Fruit fly (Drosophila melanogaster): ENCODE results near the gene CG5281.

CG5281 gene

DNA sequence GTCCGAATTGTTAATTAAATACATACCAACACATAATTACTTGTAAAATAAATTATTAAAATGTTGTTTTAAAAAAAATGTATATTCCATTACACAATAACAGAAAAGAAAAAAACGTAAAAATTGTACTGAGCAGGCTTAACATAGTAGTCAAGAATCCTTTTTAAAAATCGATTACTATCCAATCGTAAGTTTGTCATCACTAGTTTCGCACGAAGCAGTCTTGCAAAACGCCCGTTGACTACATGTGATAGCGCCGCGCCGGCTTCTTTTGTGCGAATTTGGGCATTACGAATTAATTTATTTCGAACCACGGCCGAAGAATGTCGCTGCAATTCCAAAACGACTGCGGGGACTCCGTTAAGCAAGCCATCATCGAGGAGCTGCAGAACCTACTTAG is 23.3 kb upstream of the CG5281 start, which contains the start of gene Ipo9 (continued):
- no peak for TF ChIP-seq CG9609 (GFP tag; optimal IDR thresholded peaks at IDR 0.05)
- TF ChIP-seq CG11398 (GFP tag; optimal IDR thresholded peaks at IDR 0.05): no peak
- TF ChIP-seq CG16779 (GFP tag; IDR thresholded peaks at IDR 0.05): no peak
- no peak for TF ChIP-seq unpg (GFP tag; optimal IDR thresholded peaks at IDR 0.05)
- TF ChIP-seq CG2199 (GFP tag; IDR thresholded peaks at IDR 0.05): no peak
- TF ChIP-seq CG12104 (GFP tag; optimal IDR thresholded peaks at IDR 0.05): no peak
- no peak for TF ChIP-seq Hr39 (optimal IDR thresholded peaks at IDR 0.05)
- TF ChIP-seq gem (tag; optimal IDR thresholded peaks at IDR 0.05): no peak
- no peak for TF ChIP-seq CG2116 (GFP tag; optimal IDR thresholded peaks at IDR 0.05)
- no peak for TF ChIP-seq tll (GFP tag; optimal IDR thresholded peaks at IDR 0.05)
- no peak for TF ChIP-seq crol (GFP tag; IDR thresholded peaks at IDR 0.05)
- no peak for TF ChIP-seq croc (GFP tag; conservative IDR thresholded peaks at IDR 0.05)
- no peak for TF ChIP-seq Xbp1 (GFP tag; optimal IDR thresholded peaks at IDR 0.05)
- TF ChIP-seq pnt (GFP tag; optimal IDR thresholded peaks at IDR 0.05): no peak
- TF ChIP-seq CG13894 (tag; optimal IDR thresholded peaks at IDR 0.05): no peak
- TF ChIP-seq mirr (GFP tag; optimal IDR thresholded peaks at IDR 0.05): no peak
- no peak for TF ChIP-seq CG8089 (GFP tag; optimal IDR thresholded peaks at IDR 0.05)
- TF ChIP-seq HLH4C (GFP tag; IDR thresholded peaks at IDR 0.05; ENCODE audit: partially characterized antibody): no peak
- no peak for TF ChIP-seq CG6854 (GFP tag; optimal IDR thresholded peaks at IDR 0.05)
- peak; percentile 14; the same call in 1 of the 2 replicates for TF ChIP-seq CG9932 (GFP tag; IDR thresholded peaks at IDR 0.05)
- TF ChIP-seq repo (GFP tag; optimal IDR thresholded peaks at IDR 0.05): no peak
- no peak for TF ChIP-seq lbe (GFP tag; optimal IDR thresholded peaks at IDR 0.05)
- TF ChIP-seq vvl (GFP tag; IDR thresholded peaks at IDR 0.05): 0 out of 2 replicates have a peak, but pooled peaks have one; percentile 16
- no peak for TF ChIP-seq Lhr (GFP tag; optimal IDR thresholded peaks at IDR 0.05)
- TF ChIP-seq CG8478 (optimal IDR thresholded peaks at IDR 0.05): no peak
- no peak for TF ChIP-seq CG8944 (GFP tag; optimal IDR thresholded peaks at IDR 0.05)
- peak; percentile 43 for TF ChIP-seq dm (GFP tag; optimal IDR thresholded peaks at IDR 0.05)
- TF ChIP-seq CG7987 (GFP tag; optimal IDR thresholded peaks at IDR 0.05): no peak
- TF ChIP-seq E2f2 (GFP tag; IDR thresholded peaks at IDR 0.05): peak; percentile 79
- TF ChIP-seq CG31441 (GFP tag; IDR thresholded peaks at IDR 0.05): no peak
- TF ChIP-seq luna (GFP tag; optimal IDR thresholded peaks at IDR 0.05): no peak
- no peak for TF ChIP-seq CG4730 (GFP tag; IDR thresholded peaks at IDR 0.05)
- TF ChIP-seq Mad (GFP tag; optimal IDR thresholded peaks at IDR 0.05): no peak
- TF ChIP-seq Scr (GFP tag; IDR thresholded peaks at IDR 0.05; ENCODE audit: partially characterized antibody): 0 out of 2 replicates have a peak, but pooled peaks have one; percentile 34
- TF ChIP-seq CG31388 (GFP tag; optimal IDR thresholded peaks at IDR 0.05): no peak
- no peak for TF ChIP-seq CG11085 (GFP tag; IDR thresholded peaks at IDR 0.05)
- TF ChIP-seq CG14050 (GFP tag; IDR thresholded peaks at IDR 0.05): no peak
- TF ChIP-seq D19A (tag; optimal IDR thresholded peaks at IDR 0.05): no peak
- no peak for TF ChIP-seq Deaf1 (tag; optimal IDR thresholded peaks at IDR 0.05)
- TF ChIP-seq CG7928 (GFP tag; optimal IDR thresholded peaks at IDR 0.05): no peak
- no peak for TF ChIP-seq tap (tag; optimal IDR thresholded peaks at IDR 0.05)
- TF ChIP-seq dmrt11E (tag; optimal IDR thresholded peaks at IDR 0.05): no peak
- TF ChIP-seq gcm2 (GFP tag; optimal IDR thresholded peaks at IDR 0.05): no peak
- TF ChIP-seq rib (GFP tag; IDR thresholded peaks at IDR 0.05): peak; percentile 79; the same call in 1 of the 2 replicates
- TF ChIP-seq trh (GFP tag; optimal IDR thresholded peaks at IDR 0.05): no peak
- TF ChIP-seq sna (GFP tag; IDR thresholded peaks at IDR 0.05; ENCODE audit: partially characterized antibody): no peak
- TF ChIP-seq da (GFP tag; optimal IDR thresholded peaks at IDR 0.05): no peak
- TF ChIP-seq Bteb2 (GFP tag; optimal IDR thresholded peaks at IDR 0.05): no peak
- TF ChIP-seq CG17912 (GFP tag; optimal IDR thresholded peaks at IDR 0.05): no peak
- TF ChIP-seq CG7745 (tag; optimal IDR thresholded peaks at IDR 0.05): no peak
- no peak for TF ChIP-seq ems (GFP tag; optimal IDR thresholded peaks at IDR 0.05)
- no peak for TF ChIP-seq pb (GFP tag; optimal IDR thresholded peaks at IDR 0.05)
- no peak for TF ChIP-seq Jarid2 (GFP tag; optimal IDR thresholded peaks at IDR 0.05)

Measured in whole organism, embryonic.